Fruit fly (Drosophila melanogaster) whole organism, embryonic: ENCODE results near the gene Agpat2.

ENCODE experiments used
- ATbp ChIP-seq: fragments of 200-800 bp; sonication (Bioruptor generic); optimal IDR thresholded peaks from 2 replicates; lab custom pipeline; 2017; ENCODE audit warnings: missing biosample characterization, mild to moderate bottlenecking, missing genetic modification characterization, missing genetic modification reagents
- CG10321 ChIP-seq: fragments of 200-800 bp; sonication (Bioruptor generic); IDR thresholded peaks from 2 replicates; pipeline ENCODE4 v1.3.6; 2022; ENCODE audit warnings: missing biosample characterization, missing genetic modification characterization
- CG10543 ChIP-seq: fragments of 200-800 bp; sonication (Bioruptor generic); optimal IDR thresholded peaks from 3 replicates; lab custom pipeline; 2017; ENCODE audit warnings: missing biosample characterization, mild to moderate bottlenecking, missing genetic modification characterization, moderate library complexity
- CG10654 ChIP-seq: fragments of 200-800 bp; sonication (Bioruptor generic); optimal IDR thresholded peaks from 2 replicates; lab custom pipeline; 2016; ENCODE audit warnings: missing biosample characterization, missing genetic modification characterization
- CG10979 ChIP-seq: fragments of 200-800 bp; sonication (Bioruptor generic); optimal IDR thresholded peaks from 2 replicates; lab custom pipeline; 2018; ENCODE audit warnings: missing biosample characterization, mild to moderate bottlenecking, missing genetic modification characterization, moderate library complexity
- CG11093 ChIP-seq: fragments of 200-800 bp; sonication (Bioruptor generic); IDR thresholded peaks from 3 replicates; pipeline ENCODE4 v1.3.6; 2022; ENCODE audit warnings: missing biosample characterization, missing genetic modification characterization
- CG12104 ChIP-seq: fragments of 200-800 bp; sonication (Bioruptor generic); optimal IDR thresholded peaks from 3 replicates; lab custom pipeline; 2016; ENCODE audit warnings: missing biosample characterization, missing genetic modification characterization
- CG12155 ChIP-seq: fragments of 200-800 bp; sonication (Bioruptor generic); optimal IDR thresholded peaks from 3 replicates; lab custom pipeline; 2016; ENCODE audit warnings: missing biosample characterization, missing genetic modification characterization
- CG1233 ChIP-seq: fragments of 200-800 bp; sonication (Bioruptor generic); optimal IDR thresholded peaks from 4 replicates; lab custom pipeline; 2018; ENCODE audit warnings: missing biosample characterization, mild to moderate bottlenecking, missing genetic modification characterization
- CG14860 ChIP-seq: fragments of 200-800 bp; sonication (Bioruptor generic); IDR thresholded peaks from 3 replicates; pipeline ENCODE4 v1.3.6; 2022; ENCODE audit warnings: missing biosample characterization, missing genetic modification characterization; ENCODE audit not compliant: partially characterized antibody
- CG16813 ChIP-seq: fragments of 200-800 bp; sonication (Bioruptor generic); IDR thresholded peaks from 3 replicates; pipeline ENCODE4 v1.3.6; 2022; ENCODE audit warnings: missing biosample characterization, missing genetic modification characterization; ENCODE audit not compliant: partially characterized antibody
- CG16863 ChIP-seq: fragments of 200-800 bp; sonication (Bioruptor generic); optimal IDR thresholded peaks from 3 replicates; lab custom pipeline; 2016; ENCODE audit warnings: missing biosample characterization, missing genetic modification characterization
- CG18476 ChIP-seq: fragments of 200-800 bp; sonication (Bioruptor generic); optimal IDR thresholded peaks from 2 replicates; lab custom pipeline; 2016; ENCODE audit warnings: missing biosample characterization, mild to moderate bottlenecking, missing genetic modification characterization
- CG30403 ChIP-seq: fragments of 200-800 bp; sonication (Bioruptor generic); optimal IDR thresholded peaks from 3 replicates; lab custom pipeline; 2016; ENCODE audit warnings: missing biosample characterization, missing genetic modification characterization
- CG31224 ChIP-seq: fragments of 200-800 bp; sonication (Bioruptor generic); IDR thresholded peaks from 2 replicates; pipeline ENCODE4 v1.3.6; 2022; ENCODE audit warnings: missing biosample characterization, missing genetic modification characterization
- CG3281 ChIP-seq: fragments of 200-800 bp; sonication (Bioruptor generic); optimal IDR thresholded peaks from 3 replicates; lab custom pipeline; 2017; ENCODE audit warnings: missing biosample characterization, mild to moderate bottlenecking, missing genetic modification characterization
- CG4707 ChIP-seq: fragments of 200-800 bp; sonication (Bioruptor generic); optimal IDR thresholded peaks from 2 replicates; lab custom pipeline; 2018; ENCODE audit warnings: missing biosample characterization, mild to moderate bottlenecking, missing genetic modification characterization, moderate library complexity
- CG4730 ChIP-seq: fragments of 200-800 bp; sonication (Bioruptor generic); IDR thresholded peaks from 2 replicates; pipeline ENCODE4 v1.3.6; 2022; ENCODE audit warnings: missing biosample characterization, missing genetic modification characterization
- CG5953 ChIP-seq: fragments of 200-800 bp; sonication (Bioruptor generic); IDR thresholded peaks from 2 replicates; pipeline ENCODE4 v1.3.6; 2022; ENCODE audit warnings: missing biosample characterization, missing genetic modification characterization
- CG6175 ChIP-seq: fragments of 200-800 bp; sonication (Bioruptor generic); IDR thresholded peaks from 3 replicates; pipeline ENCODE4 v1.3.6; 2022; ENCODE audit warnings: missing biosample characterization, missing genetic modification characterization
- CG7745 ChIP-seq: fragments of 200-800 bp; sonication (Bioruptor generic); optimal IDR thresholded peaks from 2 replicates; lab custom pipeline; 2018; ENCODE audit warnings: missing biosample characterization, mild to moderate bottlenecking, missing genetic modification characterization, moderate library complexity
- CG9215 ChIP-seq: fragments of 200-800 bp; sonication (Bioruptor generic); IDR thresholded peaks from 2 replicates; pipeline ENCODE4 v1.3.6; 2022; ENCODE audit warnings: missing biosample characterization, missing genetic modification characterization
- CoRest ChIP-seq: fragments of 200-800 bp; sonication (Bioruptor generic); optimal IDR thresholded peaks from 3 replicates; lab custom pipeline; 2018; ENCODE audit warnings: missing biosample characterization, mild to moderate bottlenecking, missing genetic modification characterization, moderate library complexity
- Dip2 ChIP-seq: fragments of 200-800 bp; sonication (Bioruptor generic); IDR thresholded peaks from 2 replicates; pipeline ENCODE4 v1.3.6; 2022; ENCODE audit warnings: missing biosample characterization, missing genetic modification characterization
- Dp ChIP-seq: fragments of 200-800 bp; sonication (Bioruptor generic); optimal IDR thresholded peaks from 2 replicates; lab custom pipeline; 2018; ENCODE audit warnings: missing biosample characterization, mild to moderate bottlenecking, missing genetic modification characterization, moderate library complexity
- Hr51 ChIP-seq, 2 experiments: fragments of 200-800 bp; sonication (Bioruptor generic); optimal IDR thresholded peaks; 2 replicates in 1 of 2; 3 replicates in 1 of 2; lab custom pipeline; 2016 to 2018; ENCODE audit warnings: missing biosample characterization in 2 of 2, missing genetic modification characterization in 2 of 2, mild to moderate bottlenecking in 1 of 2, moderate library complexity in 1 of 2
- Hr78 ChIP-seq, 2 experiments: fragments of 200-800 bp in 1 of 2; fragments of >200 bp in 1 of 2; sonication (Bioruptor generic) in 1 of 2; optimal IDR thresholded peaks; 2 replicates each; lab custom pipeline; 2017 to 2019; ENCODE audit warnings: missing biosample characterization in 2 of 2, missing genetic modification characterization in 2 of 2, mild to moderate bottlenecking in 1 of 2, moderate library complexity in 1 of 2
- Lhr ChIP-seq: fragments of 200-800 bp; sonication (Bioruptor generic); optimal IDR thresholded peaks from 3 replicates; lab custom pipeline; 2017; ENCODE audit warnings: mild to moderate bottlenecking, missing biosample characterization, missing genetic modification reagents, missing genetic modification characterization
- Neu2 ChIP-seq: fragments of 200-800 bp; sonication (Bioruptor generic); optimal IDR thresholded peaks from 3 replicates; lab custom pipeline; 2016; ENCODE audit warnings: missing biosample characterization, missing genetic modification characterization, borderline replicate concordance
- Scr ChIP-seq: fragments of 200-800 bp; sonication (Bioruptor generic); IDR thresholded peaks from 2 replicates; pipeline ENCODE4 v1.3.6; 2022; ENCODE audit warnings: missing biosample characterization, missing genetic modification characterization; ENCODE audit not compliant: partially characterized antibody
- Spps ChIP-seq: fragments of 200-800 bp; sonication (Bioruptor generic); optimal IDR thresholded peaks from 2 replicates; lab custom pipeline; 2018; ENCODE audit warnings: missing biosample characterization, mild to moderate bottlenecking, missing genetic modification characterization
- Xrp1 ChIP-seq: fragments of 200-800 bp; sonication (Bioruptor generic); IDR thresholded peaks from 2 replicates; pipeline ENCODE4 v1.3.6; 2022; ENCODE audit warnings: missing biosample characterization, missing genetic modification characterization
- amos ChIP-seq: fragments of 200-800 bp; sonication (Bioruptor generic); IDR thresholded peaks from 2 replicates; pipeline ENCODE4 v1.3.6; 2022; ENCODE audit warnings: missing biosample characterization, missing genetic modification characterization; ENCODE audit not compliant: partially characterized antibody
- ase ChIP-seq: fragments of 200-800 bp; sonication (Bioruptor generic); IDR thresholded peaks from 3 replicates; pipeline ENCODE4 v1.3.6; 2022; ENCODE audit warnings: missing biosample characterization, missing genetic modification characterization
- az2 ChIP-seq: fragments of 200-800 bp; sonication (Bioruptor generic); optimal IDR thresholded peaks from 3 replicates; lab custom pipeline; 2016; ENCODE audit warnings: missing biosample characterization, missing genetic modification characterization
- bigmax ChIP-seq: fragments of 200-800 bp; sonication (Bioruptor generic); optimal IDR thresholded peaks from 2 replicates; lab custom pipeline; 2018; ENCODE audit warnings: missing biosample characterization, mild to moderate bottlenecking, missing genetic modification characterization
- ci ChIP-seq: fragments of 200-800 bp; sonication (Bioruptor generic); IDR thresholded peaks from 3 replicates; pipeline ENCODE4 v1.3.6; 2022; ENCODE audit warnings: missing biosample characterization, missing genetic modification characterization
- dan ChIP-seq: fragments of 200-800 bp; sonication (Bioruptor generic); IDR thresholded peaks from 2 replicates; pipeline ENCODE4 v1.3.6; 2022; ENCODE audit warnings: missing biosample characterization, missing genetic modification characterization
- lov ChIP-seq, 2 experiments: fragments of 200-800 bp in 1 of 2; fragments of >200 bp in 1 of 2; sonication (Bioruptor generic) in 1 of 2; IDR thresholded peaks in 1 of 2; optimal IDR thresholded peaks in 1 of 2; 2 replicates in 1 of 2; 3 replicates in 1 of 2; pipeline versions ENCODE4 v1.3.6 to Lab custom; 2017 to 2022; ENCODE audit warnings: missing biosample characterization in 1 of 2, missing genetic modification characterization in 1 of 2
- pan ChIP-seq, 4 experiments: fragments of >200 bp in 3 of 4; fragments of 200-800 bp in 1 of 4; sonication (Bioruptor generic) in 1 of 4; optimal IDR thresholded peaks in 3 of 4; IDR thresholded peaks in 1 of 4; 2 replicates each; pipeline versions ENCODE4 v1.3.6 to Lab custom; 2017 to 2022; ENCODE audit warnings: missing biosample characterization in 2 of 4, missing genetic modification characterization in 2 of 4, mixed read lengths in 1 of 4
- pros ChIP-seq: fragments of 200-800 bp; sonication (Bioruptor generic); optimal IDR thresholded peaks from 3 replicates; lab custom pipeline; 2019; ENCODE audit warnings: missing biosample characterization, mild to moderate bottlenecking, missing genetic modification characterization, moderate library complexity
- psq ChIP-seq: fragments of 200-800 bp; sonication (Bioruptor generic); optimal IDR thresholded peaks from 2 replicates; lab custom pipeline; 2017; ENCODE audit warnings: missing biosample characterization, missing genetic modification characterization
- unpg ChIP-seq: fragments of 200-800 bp; sonication (Bioruptor generic); optimal IDR thresholded peaks from 3 replicates; lab custom pipeline; 2018; ENCODE audit warnings: missing biosample characterization, mild to moderate bottlenecking, missing genetic modification characterization, moderate library complexity
- zen ChIP-seq: fragments of 200-800 bp; sonication (Bioruptor generic); optimal IDR thresholded peaks from 3 replicates; lab custom pipeline; 2018; ENCODE audit warnings: missing biosample characterization, mild to moderate bottlenecking, missing genetic modification characterization, moderate library complexity
- zf30C ChIP-seq: fragments of 200-800 bp; sonication (Bioruptor generic); optimal IDR thresholded peaks from 3 replicates; lab custom pipeline; 2018; ENCODE audit warnings: missing biosample characterization, mild to moderate bottlenecking, missing genetic modification characterization

The Agpat2 gene

dm6 chr2L:8463144-8464106 lies at the start of gene Agpat2 (continued):
- TF ChIP-seq amos (peak; percentile 5; the same call in 1 of the 2 replicates), Hr51 (GFP tag; optimal IDR thresholded peaks at IDR 0.05; lab: Kevin White, UChicago) (peak; percentile 66 to 89), CG12104 (GFP tag; lab: Kevin White, UChicago) (peak; percentile 80), Spps (tag; lab: Kevin White, UChicago) (peak; percentile 74), ci (GFP tag; lab: Robert Waterston, UW) (peak; percentile 87), CG14860 (GFP tag; lab: Robert Waterston, UW) (no peak), dan (GFP tag; lab: Robert Waterston, UW) (no peak), CG5953 (0 out of 2 replicates have a peak, but pooled peaks have one; percentile 53), unpg (GFP tag; lab: Kevin White, UChicago) (peak; percentile 86), ATbp (peak; percentile 82), CG16863 (GFP tag; lab: Kevin White, UChicago) (peak; percentile 80), CG18476 (GFP tag; lab: Kevin White, UChicago) (peak; percentile 85), pros (GFP tag; lab: Kevin White, UChicago) (peak; percentile 96), CG4730 (GFP tag; lab: Robert Waterston, UW) (peak; percentile 44), Scr (no peak), lov (optimal IDR thresholded peaks at IDR 0.05; lab: Kevin White, UChicago) (no peak), lov (GFP tag; IDR thresholded peaks at IDR 0.05; lab: Robert Waterston, UW) (0 out of 3 replicates have a peak, but pooled peaks have one; percentile 38), Hr78 (GFP tag; optimal IDR thresholded peaks at IDR 0.05; lab: Kevin White, UChicago) (no peak), CG10321 (GFP tag; lab: Robert Waterston, UW) (no peak), Dip2 (GFP tag; lab: Robert Waterston, UW) (no peak), zen (tag; lab: Kevin White, UChicago) (peak; percentile 74), CG3281 (GFP tag; lab: Kevin White, UChicago) (peak; percentile 87), Neu2 (GFP tag; lab: Kevin White, UChicago) (peak; percentile 41), CG16813 (GFP tag; lab: Robert Waterston, UW) (no peak), bigmax (GFP tag; lab: Kevin White, UChicago) (no peak), CG12155 (peak; percentile 70), CG4707 (peak; percentile 60), Xrp1 (GFP tag; lab: Robert Waterston, UW) (peak; percentile 89), ase (GFP tag; lab: Robert Waterston, UW) (peak; percentile 81), CG10979 (peak; percentile 89), CG10654 (GFP tag; lab: Kevin White, UChicago) (peak; percentile 82), CG11093 (peak; percentile 45; the same call in 1 of the 3 replicates), CG30403 (peak; percentile 90), Lhr (GFP tag; lab: Kevin White, UChicago) (peak; percentile 29), psq (GFP tag; lab: Kevin White, UChicago) (no peak), CG10543 (GFP tag; lab: Kevin White, UChicago) (peak; percentile 67), CoRest (tag; lab: Kevin White, UChicago) (peak; percentile 87), zf30C (peak; percentile 89), CG7745 (tag; lab: Kevin White, UChicago) (no peak), az2 (GFP tag; lab: Kevin White, UChicago) (peak; percentile 89), CG9215 (peak; percentile 56; the same call in 1 of the 2 replicates), CG6175 (GFP tag; lab: Robert Waterston, UW) (no peak), pan (optimal IDR thresholded peaks at IDR 0.05; lab: Kevin White, UChicago) (no peak), pan (GFP tag; optimal IDR thresholded peaks at IDR 0.05 in 1 of 2, IDR thresholded peaks at IDR 0.05 in 1 of 2) (peak in 1 of 2 experiments; percentile 86), CG1233 (peak; percentile 81), Dp (GFP tag; lab: Kevin White, UChicago) (no peak), CG31224 (GFP tag; lab: Robert Waterston, UW) (peak; percentile 56; the same call in 1 of the 2 replicates)
